Fruit fly (Drosophila melanogaster) whole organism, adult: ENCODE data around the gene Iru.

ENCODE experiments used
- CG11617 ChIP-seq: fragments of 200-800 bp; sonication (Bioruptor generic); optimal IDR thresholded peaks from 2 replicates; lab custom pipeline; 2017; ENCODE audit warnings: mild to moderate bottlenecking, missing biosample characterization, missing genetic modification reagents, missing genetic modification characterization
- CG14711 ChIP-seq: fragments of 200-800 bp; sonication (Bioruptor generic); optimal IDR thresholded peaks from 2 replicates; lab custom pipeline; 2018; ENCODE audit warnings: missing biosample characterization, mild to moderate bottlenecking, missing genetic modification characterization, moderate library complexity
- Clk ChIP-seq: fragments of 200-800 bp; sonication (Bioruptor generic); optimal IDR thresholded peaks from 2 replicates; lab custom pipeline; 2017; ENCODE audit warnings: missing biosample characterization, missing genetic modification characterization
- Hr96 ChIP-seq: fragments of 200-800 bp; sonication (Bioruptor generic); optimal IDR thresholded peaks from 2 replicates; lab custom pipeline; 2016; ENCODE audit warnings: missing biosample characterization, missing genetic modification characterization
- Mnt ChIP-seq: fragments of 200-800 bp; sonication (Bioruptor generic); optimal IDR thresholded peaks from 2 replicates; lab custom pipeline; 2016; ENCODE audit warnings: missing biosample characterization, mild to moderate bottlenecking, missing genetic modification characterization
- cnc ChIP-seq, 2 experiments: fragments of >200 bp; optimal IDR thresholded peaks; 2 replicates each; lab custom pipeline; 2017
- kay ChIP-seq: fragments of 200-800 bp; sonication (Bioruptor generic); peaks from one replicate; lab custom pipeline; 2016; ENCODE audit warnings: missing biosample characterization, missing genetic modification characterization, borderline replicate concordance
- ovo ChIP-seq: fragments of 200-800 bp; sonication (Bioruptor generic); optimal IDR thresholded peaks from 2 replicates; lab custom pipeline; 2016; ENCODE audit warnings: missing biosample characterization, missing genetic modification characterization
- pad ChIP-seq: fragments of 200-800 bp; sonication (Bioruptor generic); optimal IDR thresholded peaks from 3 replicates; lab custom pipeline; 2017; ENCODE audit warnings: missing biosample characterization, missing genetic modification characterization, mild to moderate bottlenecking, moderate library complexity, missing genetic modification reagents

DNA sequence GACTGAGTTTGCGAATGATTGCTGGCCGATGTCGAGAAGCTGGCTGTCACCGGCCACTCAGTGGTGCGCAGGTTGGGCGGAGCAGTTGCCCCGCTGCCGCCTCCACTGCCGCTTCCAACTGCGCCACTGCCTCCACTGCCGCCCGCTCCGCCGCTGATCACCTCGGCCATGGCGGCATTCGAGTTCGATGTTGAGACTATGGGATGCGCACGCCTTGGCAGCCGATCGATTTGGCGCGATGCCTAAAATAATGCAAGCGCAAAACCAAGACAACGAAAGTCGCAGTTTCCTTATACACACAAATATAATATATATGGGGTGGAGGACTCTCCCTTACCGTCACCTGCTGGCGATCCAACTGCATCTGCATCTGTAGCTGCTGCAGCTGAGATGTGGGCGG, 5.5 kb downstream of the Iru start:
- TF ChIP-seq kay (GFP tag; lab: Kevin White, UChicago) (no peak), pad (GFP tag; lab: Kevin White, UChicago) (peak; percentile 71), cnc (optimal IDR thresholded peaks at IDR 0.05; lab: Kevin White, UChicago) (no peak), Hr96 (GFP tag; lab: Kevin White, UChicago) (no peak), ovo (GFP tag; lab: Kevin White, UChicago) (no peak), CG11617 (GFP tag; lab: Kevin White, UChicago) (peak; percentile 64), Clk (GFP tag; lab: Kevin White, UChicago) (peak; percentile 36), Mnt (GFP tag; lab: Kevin White, UChicago) (peak; percentile 73), CG14711 (tag; lab: Kevin White, UChicago) (peak; percentile 7)
